Fruit fly (Drosophila melanogaster) whole organism, wandering third instar larva: ENCODE data around the gene CG6707.

Source experiments
- Abd-B ChIP-seq: fragments of >200 bp; optimal IDR thresholded peaks from 2 replicates; lab custom pipeline; 2017; ENCODE audit warnings: missing biosample characterization, missing genetic modification characterization
- CG32264 ChIP-seq: fragments of 200-800 bp; sonication (Bioruptor generic); optimal IDR thresholded peaks from 2 replicates; lab custom pipeline; 2016; ENCODE audit warnings: missing biosample characterization, missing genetic modification characterization
- CG9705 ChIP-seq: fragments of 200-800 bp; sonication (Bioruptor generic); optimal IDR thresholded peaks from 2 replicates; lab custom pipeline; 2018; ENCODE audit warnings: missing biosample characterization, mild to moderate bottlenecking, missing genetic modification characterization
- CrebA ChIP-seq: fragments of 200-800 bp; sonication (Bioruptor generic); optimal IDR thresholded peaks from 2 replicates; lab custom pipeline; 2016; ENCODE audit warnings: missing biosample characterization, mild to moderate bottlenecking, missing genetic modification characterization, borderline replicate concordance
- Dfd ChIP-seq: fragments of >200 bp; optimal IDR thresholded peaks from 2 replicates; lab custom pipeline; 2017; ENCODE audit warnings: missing biosample characterization, missing genetic modification characterization
- Dif ChIP-seq: fragments of 200-275, 200-300 bp; sonication (Bioruptor generic); optimal IDR thresholded peaks from 2 replicates; lab custom pipeline; 2018; ENCODE audit warnings: missing biosample characterization, missing genetic modification characterization; ENCODE audit not compliant: partially characterized antibody
- GATAd ChIP-seq: sonication (Bioruptor generic); optimal IDR thresholded peaks from 2 replicates; lab custom pipeline; 2016; ENCODE audit warnings: missing biosample characterization, missing genetic modification characterization
- HLH106 ChIP-seq: fragments of 200-800 bp; optimal IDR thresholded peaks from 3 replicates; lab custom pipeline; 2019; ENCODE audit warnings: missing biosample characterization, mild to moderate bottlenecking, missing genetic modification characterization, moderate library complexity
- Hnf4 ChIP-seq: fragments of 200-800 bp; sonication (Bioruptor generic); optimal IDR thresholded peaks from 2 replicates; lab custom pipeline; 2016; ENCODE audit warnings: missing biosample characterization, mild to moderate bottlenecking, missing genetic modification characterization
- Hr78 ChIP-seq: fragments of >200 bp; optimal IDR thresholded peaks from 2 replicates; lab custom pipeline; 2017; ENCODE audit warnings: missing biosample characterization, missing genetic modification characterization
- Hr83 ChIP-seq: fragments of 200-300 bp; sonication (Bioruptor generic); optimal IDR thresholded peaks from 2 replicates; lab custom pipeline; 2016; ENCODE audit warnings: missing biosample characterization, mild to moderate bottlenecking, missing genetic modification characterization, moderate library complexity; ENCODE audit not compliant: poor library complexity, severe bottlenecking
- Jra ChIP-seq: sonication (Bioruptor generic); optimal IDR thresholded peaks from 2 replicates; lab custom pipeline; 2016; ENCODE audit warnings: missing biosample characterization, missing genetic modification characterization
- Mio ChIP-seq: sonication (Bioruptor generic); optimal IDR thresholded peaks from 2 replicates; lab custom pipeline; 2016; ENCODE audit warnings: missing biosample characterization, missing genetic modification characterization
- Myc ChIP-seq: fragments of >200 bp; optimal IDR thresholded peaks from 2 replicates; lab custom pipeline; 2017
- N ChIP-seq: fragments of >200 bp; optimal IDR thresholded peaks from 2 replicates; lab custom pipeline; 2018; ENCODE audit warnings: missing biosample characterization, missing external identifiers, missing genetic modification characterization
- OdsH ChIP-seq: fragments of 200-800 bp; sonication (Bioruptor generic); optimal IDR thresholded peaks from 2 replicates; lab custom pipeline; 2016; ENCODE audit warnings: missing biosample characterization, mild to moderate bottlenecking, missing genetic modification characterization
- Rel ChIP-seq, 2 experiments: fragments of 200-800 bp; sonication (Bioruptor generic) in 1 of 2; optimal IDR thresholded peaks; 2 replicates in 1 of 2; 3 replicates in 1 of 2; lab custom pipeline; 2016 to 2019; ENCODE audit warnings: mild to moderate bottlenecking in 2 of 2, missing biosample characterization in 2 of 2, missing genetic modification characterization in 2 of 2, moderate library complexity in 1 of 2
- Sp1 ChIP-seq: fragments of 200-800 bp; sonication (Bioruptor generic); optimal IDR thresholded peaks from 3 replicates; lab custom pipeline; 2019; ENCODE audit warnings: missing biosample characterization, mild to moderate bottlenecking, missing genetic modification characterization, moderate library complexity
- Vsx2 ChIP-seq: fragments of 200-300, 225-300 bp; sonication (Bioruptor generic); optimal IDR thresholded peaks from 2 replicates; lab custom pipeline; 2018; ENCODE audit warnings: missing biosample characterization, missing genetic modification characterization; ENCODE audit not compliant: partially characterized antibody
- br ChIP-seq: fragments of 200-800 bp; sonication (Bioruptor generic); optimal IDR thresholded peaks from 2 replicates; lab custom pipeline; 2016; ENCODE audit warnings: missing biosample characterization, missing genetic modification characterization
- brk ChIP-seq: fragments of 200-800 bp; sonication (Bioruptor generic); optimal IDR thresholded peaks from 2 replicates; lab custom pipeline; 2016; ENCODE audit warnings: missing biosample characterization, mild to moderate bottlenecking, missing genetic modification characterization
- dl ChIP-seq, 2 experiments: fragments of 175-275, 200-275 bp in 1 of 2; fragments of 200-275 bp in 1 of 2; sonication (Bioruptor generic); optimal IDR thresholded peaks; lab custom pipeline; 2018; ENCODE audit warnings: mild to moderate bottlenecking in 2 of 2, missing biosample characterization in 2 of 2, missing genetic modification characterization in 2 of 2, moderate library complexity in 2 of 2; ENCODE audit not compliant: partially characterized antibody in 2 of 2, insufficient read depth in 1 of 2
- dmrt93B ChIP-seq: fragments of 200-800 bp; sonication (Bioruptor generic); optimal IDR thresholded peaks from 2 replicates; lab custom pipeline; 2018; ENCODE audit warnings: missing biosample characterization, mild to moderate bottlenecking, missing genetic modification characterization
- dsf ChIP-seq: sonication (Bioruptor generic); optimal IDR thresholded peaks from 2 replicates; lab custom pipeline; 2016; ENCODE audit warnings: missing biosample characterization, missing genetic modification characterization, borderline replicate concordance
- ey ChIP-seq: fragments of 200-800 bp; sonication (Bioruptor generic); optimal IDR thresholded peaks from 2 replicates; lab custom pipeline; 2016; ENCODE audit warnings: missing biosample characterization, missing genetic modification characterization
- foxo ChIP-seq, 2 experiments: fragments of 200-800 bp; sonication (Bioruptor generic); optimal IDR thresholded peaks; 2 replicates in 1 of 2; 3 replicates in 1 of 2; lab custom pipeline; 2016 to 2017; ENCODE audit warnings: missing biosample characterization in 2 of 2, missing genetic modification characterization in 2 of 2
- fru ChIP-seq: fragments of 200-800 bp; sonication (Bioruptor generic); optimal IDR thresholded peaks from 3 replicates; lab custom pipeline; 2016; ENCODE audit warnings: missing biosample characterization, mild to moderate bottlenecking, missing genetic modification characterization
- h ChIP-seq: fragments of 200-800 bp; sonication (Bioruptor generic); optimal IDR thresholded peaks from 3 replicates; lab custom pipeline; 2016; ENCODE audit warnings: missing biosample characterization, mild to moderate bottlenecking, missing genetic modification characterization
- jim ChIP-seq: fragments of 175-275, 200-325 bp; sonication (Bioruptor generic); optimal IDR thresholded peaks from 2 replicates; lab custom pipeline; 2016; ENCODE audit warnings: missing biosample characterization, mild to moderate bottlenecking, missing genetic modification characterization
- lola ChIP-seq: fragments of >200 bp; optimal IDR thresholded peaks from 2 replicates; lab custom pipeline; 2017; ENCODE audit warnings: missing biosample characterization, missing genetic modification characterization
- pan ChIP-seq: fragments of >200 bp; optimal IDR thresholded peaks from 2 replicates; lab custom pipeline; 2017
- psq ChIP-seq: fragments of 200-800 bp; sonication (Bioruptor generic); optimal IDR thresholded peaks from 3 replicates; lab custom pipeline; 2017; ENCODE audit warnings: missing biosample characterization, mild to moderate bottlenecking, missing genetic modification characterization, moderate library complexity
- rgr ChIP-seq: fragments of 200-800 bp; sonication (Bioruptor generic); optimal IDR thresholded peaks from 3 replicates; lab custom pipeline; 2016; ENCODE audit warnings: missing biosample characterization, mild to moderate bottlenecking, missing genetic modification characterization
- sage ChIP-seq: fragments of 200-800 bp; sonication (Bioruptor generic); optimal IDR thresholded peaks from 2 replicates; lab custom pipeline; 2016; ENCODE audit warnings: missing biosample characterization, mild to moderate bottlenecking, missing genetic modification characterization
- sv ChIP-seq: fragments of 200-800 bp; sonication (Bioruptor generic); optimal IDR thresholded peaks from 3 replicates; lab custom pipeline; 2016; ENCODE audit warnings: missing biosample characterization, missing genetic modification characterization
- tai ChIP-seq: sonication (Bioruptor generic); optimal IDR thresholded peaks from 2 replicates; lab custom pipeline; 2016; ENCODE audit warnings: missing biosample characterization, missing genetic modification characterization
- usp ChIP-seq: fragments of >200 bp; optimal IDR thresholded peaks from 2 replicates; lab custom pipeline; 2017; ENCODE audit warnings: missing biosample characterization, missing genetic modification characterization
- woc ChIP-seq: sonication (Bioruptor generic); optimal IDR thresholded peaks from 2 replicates; lab custom pipeline; 2016; ENCODE audit warnings: missing biosample characterization, mild to moderate bottlenecking, missing genetic modification characterization

The CG6707 gene

DNA sequence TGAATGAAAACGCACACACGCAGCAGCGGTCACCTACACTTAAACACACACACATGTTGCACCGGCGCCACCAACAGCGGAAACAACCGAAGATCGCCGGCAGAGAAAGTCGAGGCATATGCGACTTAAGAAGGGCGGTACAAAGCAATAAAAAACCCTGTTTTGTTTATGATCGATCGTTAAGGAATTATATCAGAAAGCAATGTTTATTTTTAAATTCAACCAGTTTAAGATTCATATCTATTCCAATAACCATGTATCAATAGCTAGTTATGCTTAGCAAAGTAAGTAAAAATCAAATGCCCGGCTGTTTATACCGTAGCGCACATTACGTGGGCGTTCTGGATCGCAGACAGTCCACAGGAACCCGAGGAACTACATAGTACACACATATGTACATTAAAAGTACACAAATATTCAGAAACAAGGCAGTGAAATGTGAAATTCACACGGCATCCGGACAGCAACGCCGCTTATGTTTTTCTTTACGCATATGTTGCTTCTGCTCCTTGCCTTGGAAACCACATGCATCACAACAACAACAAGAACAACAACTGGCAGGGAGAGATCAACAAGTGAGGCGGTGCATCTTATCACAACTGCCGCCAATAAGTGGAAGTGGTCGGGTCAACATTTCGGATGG is 42.5 kb downstream of the CG6707 start:
- TF ChIP-seq dl (GFP tag; optimal IDR thresholded peaks at IDR 0.05; lab: Kevin White, UChicago; ENCODE audit: insufficient read depth in 1 of 2, partially characterized antibody in 2 of 2), result no peak
- peak; percentile 96 for TF ChIP-seq sv
- peak; percentile 91 for TF ChIP-seq CG9705 (GFP tag; lab: Kevin White, UChicago)
- no peak for TF ChIP-seq Vsx2
- peak; percentile 82 for TF ChIP-seq sage (GFP tag; lab: Kevin White, UChicago)
- peak; percentile 89 for TF ChIP-seq Hnf4 (GFP tag; lab: Kevin White, UChicago)
- peak; percentile 94 for TF ChIP-seq CG32264 (GFP tag; lab: Kevin White, UChicago)
- TF ChIP-seq Mio (GFP tag; lab: Kevin White, UChicago), result peak; percentile 56
- TF ChIP-seq usp (GFP tag; lab: Kevin White, UChicago), result no peak
- TF ChIP-seq ey (GFP tag; lab: Kevin White, UChicago), result peak; percentile 95
- peak; percentile 91 for TF ChIP-seq woc
- no peak for TF ChIP-seq jim (GFP tag; lab: Kevin White, UChicago)
- TF ChIP-seq foxo (GFP tag; optimal IDR thresholded peaks at IDR 0.05; lab: Kevin White, UChicago), result peak; percentile 81 to 97
- TF ChIP-seq pan (lab: Kevin White, UChicago), result no peak
- no peak for TF ChIP-seq Abd-B
- no peak for TF ChIP-seq tai (GFP tag; lab: Kevin White, UChicago)
- peak; percentile 37 for TF ChIP-seq dsf (GFP tag; lab: Kevin White, UChicago)
- TF ChIP-seq Rel (GFP tag; optimal IDR thresholded peaks at IDR 0.05; lab: Kevin White, UChicago), result peak; percentile 74
- TF ChIP-seq Rel (tag; optimal IDR thresholded peaks at IDR 0.05; lab: Kevin White, UChicago), result peak; percentile 64
- TF ChIP-seq brk, result peak; percentile 55
- TF ChIP-seq fru (GFP tag; lab: Kevin White, UChicago), result peak; percentile 98
- TF ChIP-seq Myc (lab: Kevin White, UChicago), result no peak
- peak; percentile 98 for TF ChIP-seq h (GFP tag; lab: Kevin White, UChicago)
- no peak for TF ChIP-seq Dfd
- no peak for TF ChIP-seq GATAd
- peak; percentile 93 for TF ChIP-seq OdsH (GFP tag; lab: Kevin White, UChicago)
- no peak for TF ChIP-seq Hr78
- TF ChIP-seq lola (GFP tag; lab: Kevin White, UChicago), result no peak
- no peak for TF ChIP-seq Dif (GFP tag; lab: Kevin White, UChicago)
- TF ChIP-seq Hr83 (GFP tag; lab: Kevin White, UChicago), result no peak
- TF ChIP-seq HLH106 (tag; lab: Kevin White, UChicago), result peak; percentile 94
- TF ChIP-seq Sp1, result peak; percentile 93
- TF ChIP-seq N (GFP tag; lab: Kevin White, UChicago), result no peak
- peak; percentile 97 for TF ChIP-seq br (GFP tag; lab: Kevin White, UChicago)
- peak; percentile 84 for TF ChIP-seq psq (GFP tag; lab: Kevin White, UChicago)
- peak; percentile 83 for TF ChIP-seq Jra (GFP tag; lab: Kevin White, UChicago)
- no peak for TF ChIP-seq CrebA
- TF ChIP-seq rgr (GFP tag; lab: Kevin White, UChicago), result peak; percentile 92
- TF ChIP-seq dmrt93B (GFP tag; lab: Kevin White, UChicago), result peak; percentile 91
- TF ChIP-seq, all 38 proteins: peak for 22

DNA sequence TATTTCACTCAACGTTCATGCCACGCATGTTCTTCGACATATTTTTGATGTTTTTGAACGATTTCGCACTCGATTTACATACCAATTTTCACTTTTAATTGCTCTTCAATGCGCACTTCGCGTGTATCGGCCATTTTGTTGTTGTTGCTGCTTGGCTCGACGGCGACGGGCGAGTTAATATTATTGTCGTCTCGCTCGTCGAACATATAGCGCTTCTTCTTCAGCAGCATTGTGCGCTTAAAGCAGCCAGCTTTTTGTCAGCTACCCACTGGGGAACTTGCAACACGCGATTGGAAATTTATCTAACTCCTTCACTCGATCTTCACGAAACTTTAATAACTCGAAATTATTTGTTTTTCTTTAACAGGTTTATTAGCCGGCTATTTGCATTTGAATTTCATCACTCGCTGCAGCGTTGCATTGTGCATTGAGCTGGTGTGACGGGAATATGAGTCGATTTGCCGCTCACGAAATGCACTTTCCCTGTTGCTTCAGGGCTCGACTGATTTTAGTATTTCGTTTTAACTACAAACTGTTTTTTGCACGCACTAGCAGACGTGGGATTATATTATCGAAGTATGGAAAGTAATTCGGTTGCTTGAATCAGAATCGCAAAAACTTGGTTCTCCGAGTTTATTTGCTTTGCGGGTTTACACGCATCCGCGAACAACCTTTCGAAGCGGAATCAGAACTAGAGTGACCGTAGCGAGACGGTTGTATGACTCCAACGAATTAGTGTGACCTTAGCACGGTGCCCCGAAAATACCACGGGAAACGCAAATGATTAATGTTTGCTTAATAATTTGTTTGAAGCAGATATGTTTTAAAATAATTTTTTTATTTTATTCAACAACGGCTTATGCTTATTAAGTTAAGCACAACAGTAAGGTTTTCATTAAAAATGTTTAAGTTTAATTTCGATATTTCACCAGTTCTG is 43.5 kb downstream of the CG6707 start, which contains the start of gene RasGAP1:
TSS of gene RasGAP1 (minus strand) at position 703 of the 937 bp plus-strand sequence.
- TF ChIP-seq Myc (lab: Kevin White, UChicago) (peak; percentile 32), Hnf4 (GFP tag; lab: Kevin White, UChicago) (no peak), Rel (GFP tag; optimal IDR thresholded peaks at IDR 0.05; lab: Kevin White, UChicago) (no peak), Rel (tag; optimal IDR thresholded peaks at IDR 0.05; lab: Kevin White, UChicago) (peak; percentile 13), Sp1 (peak; percentile 35), CrebA (no peak), psq (GFP tag; lab: Kevin White, UChicago) (peak; percentile 34), dl (GFP tag; optimal IDR thresholded peaks at IDR 0.05; lab: Kevin White, UChicago; ENCODE audit: insufficient read depth in 1 of 2, partially characterized antibody in 2 of 2) (peak; percentile 20 to 53), Vsx2 (no peak), Abd-B (no peak), rgr (GFP tag; lab: Kevin White, UChicago) (no peak), Mio (GFP tag; lab: Kevin White, UChicago) (no peak), N (GFP tag; lab: Kevin White, UChicago) (no peak), jim (GFP tag; lab: Kevin White, UChicago) (no peak), Dif (GFP tag; lab: Kevin White, UChicago) (peak; percentile 90), sage (GFP tag; lab: Kevin White, UChicago) (peak; percentile 14), h (GFP tag; lab: Kevin White, UChicago) (no peak), pan (lab: Kevin White, UChicago) (no peak), Jra (GFP tag; lab: Kevin White, UChicago) (no peak), CG32264 (GFP tag; lab: Kevin White, UChicago) (no peak), OdsH (GFP tag; lab: Kevin White, UChicago) (no peak)
